Fruit fly (Drosophila melanogaster): ENCODE results near the gene Gs1.

Gs1 gene

DNA sequence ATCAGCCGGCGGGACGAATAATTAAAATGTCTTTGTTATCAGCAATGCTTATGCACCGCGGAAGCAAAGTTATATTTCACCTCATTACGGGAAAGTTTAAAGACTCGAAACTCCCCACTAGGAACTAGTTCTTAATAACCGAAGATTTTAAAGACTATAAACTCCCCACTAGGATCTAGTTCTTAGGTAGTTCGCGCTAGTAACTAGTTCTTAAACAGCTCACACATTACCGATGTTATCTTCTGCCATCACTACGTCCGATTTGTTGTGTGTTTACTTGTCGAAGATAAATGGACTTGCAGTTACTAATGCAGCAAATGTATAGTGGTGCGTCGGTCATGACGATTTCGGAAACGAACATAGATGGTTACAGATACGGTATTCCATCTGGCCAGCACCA, 11.2 kb downstream of the Gs1 start, which contains the start of the genes CG31974 and CG11454 (continued):
- TF ChIP-seq stwl (tag; optimal IDR thresholded peaks at IDR 0.05), result peak; percentile 57
- TF ChIP-seq CG34224 (GFP tag; IDR thresholded peaks at IDR 0.05; ENCODE audit: partially characterized antibody), result peak; percentile 94
- TF ChIP-seq CG30020 (tag; optimal IDR thresholded peaks at IDR 0.05), result peak; percentile 5
- TF ChIP-seq YL-1 (GFP tag; optimal IDR thresholded peaks at IDR 0.05), result peak; percentile 38
- no peak for TF ChIP-seq CG7271 (tag; optimal IDR thresholded peaks at IDR 0.05)
- TF ChIP-seq CG11398 (GFP tag; optimal IDR thresholded peaks at IDR 0.05), result no peak
- TF ChIP-seq scrt (GFP tag; optimal IDR thresholded peaks at IDR 0.05), result no peak
- no peak for TF ChIP-seq otp (GFP tag; IDR thresholded peaks at IDR 0.05)
- no peak for TF ChIP-seq NK7.1 (GFP tag; optimal IDR thresholded peaks at IDR 0.05)
- TF ChIP-seq pzg (GFP tag; optimal IDR thresholded peaks at IDR 0.05), result peak; percentile 84
- no peak for TF ChIP-seq CG15011 (GFP tag; optimal IDR thresholded peaks at IDR 0.05)
- no peak for TF ChIP-seq Lim3 (GFP tag; IDR thresholded peaks at IDR 0.05)
- TF ChIP-seq CG7556 (GFP tag; optimal IDR thresholded peaks at IDR 0.05), result no peak
- no peak for TF ChIP-seq corto (GFP tag; optimal IDR thresholded peaks at IDR 0.05)
- TF ChIP-seq disco-r (GFP tag; optimal IDR thresholded peaks at IDR 0.05), result no peak
- TF ChIP-seq CG18476 (GFP tag; optimal IDR thresholded peaks at IDR 0.05), result no peak
- TF ChIP-seq zfh1 (GFP tag; IDR thresholded peaks at IDR 0.05), result no peak
- no peak for TF ChIP-seq CG9609 (GFP tag; optimal IDR thresholded peaks at IDR 0.05)
- TF ChIP-seq Opbp (GFP tag; IDR thresholded peaks at IDR 0.05; ENCODE audit: partially characterized antibody), result peak; percentile 83
- no peak for TF ChIP-seq pho (GFP tag; optimal IDR thresholded peaks at IDR 0.05)
- TF ChIP-seq toy (GFP tag; IDR thresholded peaks at IDR 0.05), result no peak
- TF ChIP-seq CG13894 (tag; optimal IDR thresholded peaks at IDR 0.05), result peak; percentile 15
- no peak for TF ChIP-seq CG7357 (GFP tag; IDR thresholded peaks at IDR 0.05)
- TF ChIP-seq CG10274 (GFP tag; optimal IDR thresholded peaks at IDR 0.05), result no peak
- no peak for TF ChIP-seq gem (tag; optimal IDR thresholded peaks at IDR 0.05)
- TF ChIP-seq CG9932 (GFP tag; IDR thresholded peaks at IDR 0.05), result peak; percentile 30; the same call in 1 of the 2 replicates
- no peak for TF ChIP-seq CG15696 (tag; optimal IDR thresholded peaks at IDR 0.05)
- peak; percentile 40 for TF ChIP-seq Fer1 (GFP tag; optimal IDR thresholded peaks at IDR 0.05)
- TF ChIP-seq CG6813 (GFP tag; optimal IDR thresholded peaks at IDR 0.05), result no peak
- peak; percentile 85 for TF ChIP-seq Dp (GFP tag; optimal IDR thresholded peaks at IDR 0.05)
- TF ChIP-seq vnd (GFP tag; IDR thresholded peaks at IDR 0.05; ENCODE audit: partially characterized antibody), result peak; percentile 58; the same call in 1 of the 3 replicates
- no peak for TF ChIP-seq zfh2 (GFP tag; optimal IDR thresholded peaks at IDR 0.05)
- TF ChIP-seq Nf-YB (GFP tag; optimal IDR thresholded peaks at IDR 0.05), result peak; percentile 2
- TF ChIP-seq CG18619 (GFP tag; optimal IDR thresholded peaks at IDR 0.05), result no peak
- no peak for TF ChIP-seq chn (GFP tag; optimal IDR thresholded peaks at IDR 0.05)
- peak; percentile 95 for TF ChIP-seq unc-4 (GFP tag; IDR thresholded peaks at IDR 0.05; ENCODE audit: partially characterized antibody)
- TF ChIP-seq B-H2 (GFP tag; optimal IDR thresholded peaks at IDR 0.05), result peak; percentile 56
- no peak for TF ChIP-seq Dbx (GFP tag; IDR thresholded peaks at IDR 0.05)
- TF ChIP-seq HLH4C (GFP tag; IDR thresholded peaks at IDR 0.05; ENCODE audit: partially characterized antibody), result peak; percentile 60; the same call in 1 of the 3 replicates
- TF ChIP-seq CG32767 (GFP tag; IDR thresholded peaks at IDR 0.05), result no peak
- peak; percentile 88 for TF ChIP-seq Dll (GFP tag; IDR thresholded peaks at IDR 0.05; ENCODE audit: partially characterized antibody)
- peak; percentile 44 for TF ChIP-seq Sry-β (GFP tag; optimal IDR thresholded peaks at IDR 0.05)
- no peak for TF ChIP-seq sima (GFP tag; optimal IDR thresholded peaks at IDR 0.05)
- TF ChIP-seq insv (GFP tag; optimal IDR thresholded peaks at IDR 0.05), result no peak
- TF ChIP-seq dan (GFP tag; IDR thresholded peaks at IDR 0.05), result no peak
- TF ChIP-seq CG4424 (GFP tag; optimal IDR thresholded peaks at IDR 0.05), result no peak
- TF ChIP-seq sna (GFP tag; IDR thresholded peaks at IDR 0.05; ENCODE audit: partially characterized antibody), result peak; percentile 87
- TF ChIP-seq CG13624 (GFP tag; optimal IDR thresholded peaks at IDR 0.05), result peak; percentile 26
- no peak for TF ChIP-seq CG8359 (GFP tag; optimal IDR thresholded peaks at IDR 0.05; ENCODE audit: borderline replicate concordance)
- TF ChIP-seq croc (GFP tag; conservative IDR thresholded peaks at IDR 0.05), result no peak

Data from whole organism, embryonic.